Fruit fly (Drosophila melanogaster): ENCODE results near the gene CG2991.

The CG2991 gene

DNA sequence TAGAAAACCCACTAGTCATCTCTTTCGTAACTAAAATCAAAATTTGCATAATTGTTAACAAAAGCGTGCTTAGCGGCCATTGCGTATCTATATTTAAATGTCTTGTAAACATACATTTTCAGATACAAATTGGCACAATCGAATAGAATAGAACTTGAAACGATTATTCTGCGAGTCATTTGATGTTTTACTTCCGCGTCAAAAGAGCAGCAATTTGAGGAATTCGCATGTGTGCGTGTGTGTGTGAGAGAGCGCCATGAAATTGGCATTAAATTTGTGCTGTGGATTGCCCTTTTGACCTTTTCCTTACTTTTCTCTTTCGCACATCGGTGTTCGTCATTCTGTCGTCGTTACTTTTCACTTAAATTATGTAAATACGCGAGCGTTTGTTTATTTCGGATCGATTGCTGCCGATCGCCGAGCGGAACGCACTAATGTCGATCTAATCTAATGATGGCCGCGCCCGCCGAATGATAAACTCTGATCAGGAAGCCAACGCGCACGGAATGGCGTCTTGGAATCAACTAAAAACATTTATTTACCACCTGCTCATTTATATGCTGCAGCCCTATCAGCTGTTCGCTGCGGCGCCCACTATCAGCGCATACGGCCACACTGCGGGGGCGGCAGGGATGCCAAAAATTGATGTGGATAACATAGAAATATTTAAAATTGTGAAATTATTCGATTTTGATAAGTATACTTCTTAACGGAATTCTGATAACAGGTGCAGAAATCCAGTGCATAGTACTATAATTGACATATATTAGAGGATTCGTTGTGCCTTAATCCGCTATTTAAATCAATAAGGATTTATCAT, 27.9 kb downstream of the CG2991 start (continued):
- TF ChIP-seq fd96Cb (tag; optimal IDR thresholded peaks at IDR 0.05) (no peak), CG7839 (tag; optimal IDR thresholded peaks at IDR 0.05) (peak; percentile 30), Dll (GFP tag; IDR thresholded peaks at IDR 0.05; ENCODE audit: partially characterized antibody) (0 out of 4 replicates have a peak, but pooled peaks have one; percentile 31), C15 (GFP tag; IDR thresholded peaks at IDR 0.05) (no peak), CG33213 (GFP tag; optimal IDR thresholded peaks at IDR 0.05) (peak; percentile 58), Dip2 (GFP tag; IDR thresholded peaks at IDR 0.05) (no peak), row (GFP tag; IDR thresholded peaks at IDR 0.05) (peak; percentile 78), CG8765 (GFP tag; IDR thresholded peaks at IDR 0.05) (no peak), Atf-2 (GFP tag; optimal IDR thresholded peaks at IDR 0.05) (no peak), CG17829 (tag; optimal IDR thresholded peaks at IDR 0.05) (peak; percentile 40), E2f1 (GFP tag; IDR thresholded peaks at IDR 0.05) (peak; percentile 37; the same call in 1 of the 2 replicates), Opbp (GFP tag; IDR thresholded peaks at IDR 0.05; ENCODE audit: partially characterized antibody) (peak; percentile 71), p53 (GFP tag; optimal IDR thresholded peaks at IDR 0.05) (no peak), CG15696 (tag; optimal IDR thresholded peaks at IDR 0.05) (peak; percentile 11), NFAT (GFP tag; IDR thresholded peaks at IDR 0.05) (peak; percentile 73), fd64A (GFP tag; optimal IDR thresholded peaks at IDR 0.05) (peak; percentile 49), Hsf (GFP tag; optimal IDR thresholded peaks at IDR 0.05) (no peak), CG15269 (tag; optimal IDR thresholded peaks at IDR 0.05) (peak; percentile 57), CG6854 (GFP tag; optimal IDR thresholded peaks at IDR 0.05) (peak; percentile 54), zf30C (GFP tag; optimal IDR thresholded peaks at IDR 0.05) (no peak), CG15514 (GFP tag; optimal IDR thresholded peaks at IDR 0.05) (peak; percentile 91), Fer1 (GFP tag; optimal IDR thresholded peaks at IDR 0.05) (peak; percentile 63), br (optimal IDR thresholded peaks at IDR 0.05) (no peak), CG9437 (GFP tag; optimal IDR thresholded peaks at IDR 0.05) (no peak), cwo (GFP tag; optimal IDR thresholded peaks at IDR 0.05) (no peak), fd3F (GFP tag; optimal IDR thresholded peaks at IDR 0.05) (no peak), hth (optimal IDR thresholded peaks at IDR 0.05) (no peak), Rfx (GFP tag; IDR thresholded peaks at IDR 0.05) (peak; percentile 79), CG8944 (GFP tag; optimal IDR thresholded peaks at IDR 0.05) (no peak), lov (optimal IDR thresholded peaks at IDR 0.05) (no peak), lov (GFP tag; IDR thresholded peaks at IDR 0.05) (0 out of 3 replicates have a peak, but pooled peaks have one; percentile 59), al (GFP tag; IDR thresholded peaks at IDR 0.05) (peak; percentile 33; the same call in 1 of the 2 replicates), Ptx1 (GFP tag; IDR thresholded peaks at IDR 0.05) (0 out of 2 replicates have a peak, but pooled peaks have one; percentile 11), CG10209 (GFP tag; optimal IDR thresholded peaks at IDR 0.05) (no peak), cas (GFP tag; IDR thresholded peaks at IDR 0.05) (0 out of 2 replicates have a peak, but pooled peaks have one; percentile 15), CG17912 (GFP tag; optimal IDR thresholded peaks at IDR 0.05) (peak; percentile 39), tx (GFP tag; optimal IDR thresholded peaks at IDR 0.05) (peak; percentile 0), CG10274 (GFP tag; optimal IDR thresholded peaks at IDR 0.05) (no peak), CG14014 (GFP tag; IDR thresholded peaks at IDR 0.05) (peak; percentile 63), B-H1 (GFP tag; IDR thresholded peaks at IDR 0.05) (no peak; the same call in 2 of the 3 replicates), CG8478 (optimal IDR thresholded peaks at IDR 0.05) (no peak), NC2α (GFP tag; optimal IDR thresholded peaks at IDR 0.05) (peak; percentile 50), Dref (GFP tag; IDR thresholded peaks at IDR 0.05) (peak; percentile 56), CG18476 (GFP tag; optimal IDR thresholded peaks at IDR 0.05) (no peak), CG42726 (GFP tag; IDR thresholded peaks at IDR 0.05; ENCODE audit: partially characterized antibody) (peak; percentile 70; the same call in 1 of the 2 replicates), ham (GFP tag; IDR thresholded peaks at IDR 0.05) (peak; percentile 40; the same call in 1 of the 2 replicates), CG10565 (GFP tag; optimal IDR thresholded peaks at IDR 0.05) (no peak), gcm (GFP tag; optimal IDR thresholded peaks at IDR 0.05) (peak; percentile 48), Rx (GFP tag; IDR thresholded peaks at IDR 0.05) (no peak)

All from whole organism, embryonic.